Worm (Caenorhabditis elegans): ENCODE measurements around the gene bed-2.

Gene bed-2

DNA sequence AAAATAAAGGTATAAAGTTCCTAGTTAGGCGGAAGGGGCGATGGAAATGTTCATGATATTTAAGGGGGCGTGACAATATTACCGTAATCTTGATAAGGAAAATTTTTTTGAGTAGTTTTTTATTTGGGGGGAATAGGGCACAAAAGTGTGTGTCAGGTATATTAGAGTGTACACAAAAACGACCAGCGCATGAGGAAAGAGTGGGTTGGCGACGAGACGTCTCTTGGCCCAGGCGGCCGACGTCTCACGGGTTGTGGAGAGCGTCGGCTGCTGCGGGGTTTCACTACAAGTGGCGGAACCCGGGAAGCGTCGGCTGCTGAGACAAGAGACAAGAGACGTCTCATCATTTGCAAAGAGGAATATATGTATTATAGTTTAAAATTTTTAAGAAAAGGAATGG lies 6.9 kb downstream of the bed-2 start:
- peak; percentile 8 for TF ChIP-seq nhr-10 (tag; optimal IDR thresholded peaks at IDR 0.05)
- 0 out of 2 replicates have a peak, but pooled peaks have one; percentile 17 for TF ChIP-seq ZK337.2 (GFP tag; IDR thresholded peaks at IDR 0.05)
- TF ChIP-seq ceh-62 (tag; optimal IDR thresholded peaks at IDR 0.05), result no peak
- peak; percentile 3 for TF ChIP-seq ama-1 (optimal IDR thresholded peaks at IDR 0.05)
- peak; percentile 60 for TF ChIP-seq lin-38 (GFP tag; IDR thresholded peaks at IDR 0.05)
- peak; percentile 62 for TF ChIP-seq vab-7 (GFP tag; IDR thresholded peaks at IDR 0.05)
- TF ChIP-seq nhr-11 (tag; optimal IDR thresholded peaks at IDR 0.05), result no peak
- TF ChIP-seq lin-39 (tag; optimal IDR thresholded peaks at IDR 0.05), result no peak
- no peak for TF ChIP-seq ztf-11 (tag; optimal IDR thresholded peaks at IDR 0.05)
- TF ChIP-seq daf-19 (GFP tag; conservative IDR thresholded peaks at IDR 0.05), result no peak
- no peak for TF ChIP-seq saeg-2 (GFP tag; IDR thresholded peaks at IDR 0.05)
- TF ChIP-seq F37D6.2 (tag; optimal IDR thresholded peaks at IDR 0.05), result no peak
- no peak for TF ChIP-seq ceh-32 (tag; optimal IDR thresholded peaks at IDR 0.05; ENCODE audit: poor library complexity)
- peak; percentile 62 for TF ChIP-seq pha-4 (GFP tag; IDR thresholded peaks at IDR 0.05)
- TF ChIP-seq pha-4 (tag; optimal IDR thresholded peaks at IDR 0.05), result no peak
- no peak for TF ChIP-seq zfp-2 (tag; optimal IDR thresholded peaks at IDR 0.05)
- peak; percentile 71 for TF ChIP-seq nhr-102 (tag; optimal IDR thresholded peaks at IDR 0.05)
- TF ChIP-seq zag-1 (tag; optimal IDR thresholded peaks at IDR 0.05), result no peak
- peak; percentile 20 for TF ChIP-seq rbr-2 (tag; optimal IDR thresholded peaks at IDR 0.05)
- no peak for TF ChIP-seq skn-1 (tag; optimal IDR thresholded peaks at IDR 0.05)
- no peak for TF ChIP-seq aly-2 (tag; optimal IDR thresholded peaks at IDR 0.05)
- peak in 1 of 2 experiments; percentile 41 for TF ChIP-seq mdl-1 (tag; optimal IDR thresholded peaks at IDR 0.05)
- peak; percentile 78 for TF ChIP-seq spr-1 (tag; optimal IDR thresholded peaks at IDR 0.05)
- TF ChIP-seq nhr-41 (GFP tag; IDR thresholded peaks at IDR 0.05), result no peak
- no peak for TF ChIP-seq fos-1 (tag; optimal IDR thresholded peaks at IDR 0.05)
- peak in 1 of 2 experiments; percentile 25 for TF ChIP-seq hif-1 (tag; optimal IDR thresholded peaks at IDR 0.05)
- no peak for TF ChIP-seq aha-1 (tag)
- TF ChIP-seq unc-130 (GFP tag; optimal IDR thresholded peaks at IDR 0.05), result no peak
- TF ChIP-seq hmg-1.1 (GFP tag; IDR thresholded peaks at IDR 0.05), result peak; percentile 68; the same call in 1 of the 2 replicates
- TF ChIP-seq hlh-11 (tag; optimal IDR thresholded peaks at IDR 0.05), result peak; percentile 87
- no peak for TF ChIP-seq sdz-12 (GFP tag; optimal IDR thresholded peaks at IDR 0.05)
- TF ChIP-seq gei-8 (GFP tag; optimal IDR thresholded peaks at IDR 0.05), result no peak
- TF ChIP-seq zip-11 (GFP tag; IDR thresholded peaks at IDR 0.05), result no peak
- TF ChIP-seq zip-2 (tag; optimal IDR thresholded peaks at IDR 0.05), result no peak
- no peak for TF ChIP-seq Y5F2A.4 (GFP tag; optimal IDR thresholded peaks at IDR 0.05)
- peak; percentile 5 to 50 for TF ChIP-seq lsy-2 (tag; optimal IDR thresholded peaks at IDR 0.05)
- TF ChIP-seq nhr-25 (tag; optimal IDR thresholded peaks at IDR 0.05; ENCODE audit: borderline replicate concordance, insufficient read depth), result peak; percentile 53
- TF ChIP-seq Y105C5A.15 (GFP tag; IDR thresholded peaks at IDR 0.05), result no peak
- peak; percentile 32 for TF ChIP-seq pqm-1 (tag; optimal IDR thresholded peaks at IDR 0.05)
- no peak for TF ChIP-seq ZK546.5 (tag; optimal IDR thresholded peaks at IDR 0.05)
- peak; percentile 78; the same call in 1 of the 2 replicates for TF ChIP-seq zfp-3 (GFP tag; conservative IDR thresholded peaks at IDR 0.05)
- no peak for TF ChIP-seq ceh-44 (GFP tag; IDR thresholded peaks at IDR 0.05)
- no peak for TF ChIP-seq daf-12 (tag; optimal IDR thresholded peaks at IDR 0.05)
- peak; percentile 8 to 70; a peak in 2 of 4 replicates for TF ChIP-seq madf-5 (GFP tag; IDR thresholded peaks at IDR 0.05)
- TF ChIP-seq nhr-6 (tag; optimal IDR thresholded peaks at IDR 0.05), result peak; percentile 50
- 0 out of 2 replicates have a peak, but pooled peaks have one; percentile 5 for TF ChIP-seq Y75B8A.6 (GFP tag; IDR thresholded peaks at IDR 0.05)
- TF ChIP-seq T26A8.4 (GFP tag; IDR thresholded peaks at IDR 0.05), result peak; percentile 65
- peak; percentile 83 for TF ChIP-seq lin-1 (GFP tag; IDR thresholded peaks at IDR 0.05)
- TF ChIP-seq ctbp-1 (GFP tag; IDR thresholded peaks at IDR 0.05), result no peak
- no peak for TF ChIP-seq lin-29 (GFP tag; IDR thresholded peaks at IDR 0.05)
- TF ChIP-seq mes-2 (tag; optimal IDR thresholded peaks at IDR 0.05; ENCODE audit: poor library complexity, severe bottlenecking), result peak; percentile 53

Measured in whole organism, L4 larva.